Fruit fly (Drosophila melanogaster) whole organism, embryonic: ENCODE results near the gene Calr.

ENCODE experiments used
- Aef1 ChIP-seq: fragments of 200-800 bp; sonication (Bioruptor generic); IDR thresholded peaks from 3 replicates; pipeline ENCODE4 v1.3.6; 2022; ENCODE audit warnings: missing biosample characterization, missing genetic modification characterization
- Atf-2 ChIP-seq: fragments of 200-800 bp; sonication (Bioruptor generic); optimal IDR thresholded peaks from 2 replicates; lab custom pipeline; 2016; ENCODE audit warnings: missing biosample characterization, missing genetic modification characterization
- BEAF-32 ChIP-seq: fragments of 200-800 bp; sonication (Bioruptor generic); optimal IDR thresholded peaks from 3 replicates; lab custom pipeline; 2017; ENCODE audit warnings: missing biosample characterization, missing genetic modification characterization, mild to moderate bottlenecking, moderate library complexity, missing genetic modification reagents
- CG10267 ChIP-seq: fragments of 200-800 bp; sonication (Bioruptor generic); optimal IDR thresholded peaks from 2 replicates; lab custom pipeline; 2018; ENCODE audit warnings: missing biosample characterization, mild to moderate bottlenecking, missing genetic modification characterization, moderate library complexity
- CG11085 ChIP-seq: fragments of 200-800 bp; sonication (Bioruptor generic); IDR thresholded peaks from 2 replicates; pipeline ENCODE4 v1.3.6; 2022; ENCODE audit warnings: missing biosample characterization, missing genetic modification characterization
- CG13287 ChIP-seq: fragments of 200-800 bp; sonication (Bioruptor generic); IDR thresholded peaks from 2 replicates; pipeline ENCODE4 v1.3.6; 2022; ENCODE audit warnings: missing biosample characterization, missing genetic modification characterization; ENCODE audit not compliant: partially characterized antibody
- CG15073 ChIP-seq: fragments of 200-800 bp; sonication (Bioruptor generic); optimal IDR thresholded peaks from 2 replicates; lab custom pipeline; 2016; ENCODE audit warnings: missing biosample characterization, missing genetic modification characterization
- CG17328 ChIP-seq: fragments of 200-800 bp; sonication (Bioruptor generic); IDR thresholded peaks from 2 replicates; pipeline ENCODE4 v1.3.6; 2022; ENCODE audit warnings: missing biosample characterization, missing genetic modification characterization
- CG3065 ChIP-seq: fragments of 200-800 bp; sonication (Bioruptor generic); optimal IDR thresholded peaks from 2 replicates; lab custom pipeline; 2016; ENCODE audit warnings: missing biosample characterization, missing genetic modification characterization
- CG34422 ChIP-seq: fragments of 200-800 bp; sonication (Bioruptor generic); IDR thresholded peaks from 3 replicates; pipeline ENCODE4 v1.3.6; 2022; ENCODE audit warnings: missing biosample characterization, missing genetic modification characterization
- CG43689 ChIP-seq: fragments of 200-800 bp; sonication (Bioruptor generic); IDR thresholded peaks from 2 replicates; pipeline ENCODE4 v1.3.6; 2022; ENCODE audit warnings: missing biosample characterization, missing genetic modification characterization
- CG7372 ChIP-seq: fragments of 200-800 bp; sonication (Bioruptor generic); IDR thresholded peaks from 2 replicates; pipeline ENCODE4 v1.3.6; 2022; ENCODE audit warnings: missing biosample characterization, missing genetic modification characterization
- CG7928 ChIP-seq: fragments of 200-800 bp; sonication (Bioruptor generic); optimal IDR thresholded peaks from 2 replicates; lab custom pipeline; 2017; ENCODE audit warnings: missing biosample characterization, mild to moderate bottlenecking, missing genetic modification characterization
- CG8388 ChIP-seq: fragments of 200-800 bp; sonication (Bioruptor generic); optimal IDR thresholded peaks from 2 replicates; lab custom pipeline; 2019; ENCODE audit warnings: missing biosample characterization, mild to moderate bottlenecking, missing genetic modification characterization, moderate library complexity
- CG9876 ChIP-seq: fragments of 200-800 bp; sonication (Bioruptor generic); optimal IDR thresholded peaks from 2 replicates; lab custom pipeline; 2016; ENCODE audit warnings: missing biosample characterization, missing genetic modification characterization
- CHES-1-like ChIP-seq: fragments of 200-800 bp; sonication (Bioruptor generic); optimal IDR thresholded peaks from 2 replicates; lab custom pipeline; 2016; ENCODE audit warnings: missing biosample characterization, missing genetic modification characterization
- Drgx ChIP-seq: fragments of 200-800 bp; sonication (Bioruptor generic); IDR thresholded peaks from 2 replicates; pipeline ENCODE4 v1.3.6; 2022; ENCODE audit warnings: missing biosample characterization, missing genetic modification characterization
- E2f1 ChIP-seq: fragments of 200-800 bp; sonication (Bioruptor generic); IDR thresholded peaks from 2 replicates; pipeline ENCODE4 v1.3.6; 2022; ENCODE audit warnings: missing biosample characterization, missing genetic modification characterization
- Hand ChIP-seq: fragments of 200-800 bp; sonication (Bioruptor generic); optimal IDR thresholded peaks from 2 replicates; lab custom pipeline; 2017; ENCODE audit warnings: mild to moderate bottlenecking, missing biosample characterization, missing genetic modification reagents, missing genetic modification characterization
- HmgD ChIP-seq: fragments of 200-800 bp; sonication (Bioruptor generic); optimal IDR thresholded peaks from 3 replicates; lab custom pipeline; 2016; ENCODE audit warnings: missing biosample characterization, missing genetic modification characterization
- HmgZ ChIP-seq: fragments of 200-800 bp; sonication (Bioruptor generic); optimal IDR thresholded peaks from 2 replicates; lab custom pipeline; 2018; ENCODE audit warnings: missing biosample characterization, mild to moderate bottlenecking, missing genetic modification characterization
- NfI ChIP-seq: fragments of 200-800 bp; sonication (Bioruptor generic); optimal IDR thresholded peaks from 3 replicates; lab custom pipeline; 2018; ENCODE audit warnings: missing biosample characterization, mild to moderate bottlenecking, missing genetic modification characterization, moderate library complexity
- PHDP ChIP-seq: fragments of 200-800 bp; sonication (Bioruptor generic); optimal IDR thresholded peaks from 3 replicates; lab custom pipeline; 2018; ENCODE audit warnings: missing biosample characterization, mild to moderate bottlenecking, missing genetic modification characterization, moderate library complexity
- Ravus ChIP-seq: fragments of 200-800 bp; sonication (Bioruptor generic); IDR thresholded peaks from 2 replicates; pipeline ENCODE4 v1.3.6; 2022; ENCODE audit warnings: missing biosample characterization, missing genetic modification characterization
- Side ChIP-seq: fragments of 200-800 bp; sonication (Bioruptor generic); optimal IDR thresholded peaks from 2 replicates; lab custom pipeline; 2016; ENCODE audit warnings: missing biosample characterization, missing genetic modification characterization
- Sry-δ ChIP-seq: fragments of 200-800 bp; sonication (Bioruptor generic); optimal IDR thresholded peaks from 2 replicates; lab custom pipeline; 2016; ENCODE audit warnings: missing biosample characterization, missing genetic modification characterization
- Taf1 ChIP-seq: fragments of 200-800 bp; sonication (Bioruptor generic); IDR thresholded peaks from 2 replicates; pipeline ENCODE4 v1.3.6; 2022; ENCODE audit warnings: missing biosample characterization, missing genetic modification characterization
- Trl ChIP-seq, 3 experiments: fragments of >200 bp in 2 of 3; fragments of 200-800 bp in 1 of 3; sonication (Bioruptor generic) in 1 of 3; optimal IDR thresholded peaks; 2 replicates in 1 of 3; 3 replicates in 2 of 3; lab custom pipeline; 2016 to 2017; ENCODE audit warnings: missing biosample characterization in 1 of 3, missing genetic modification characterization in 1 of 3
- YL-1 ChIP-seq: fragments of 200-800 bp; sonication (Bioruptor generic); optimal IDR thresholded peaks from 3 replicates; lab custom pipeline; 2017; ENCODE audit warnings: missing biosample characterization, mild to moderate bottlenecking, missing genetic modification characterization
- bbx ChIP-seq: fragments of 200-800 bp; sonication (Bioruptor generic); IDR thresholded peaks from 2 replicates; pipeline ENCODE4 v1.3.6; 2022; ENCODE audit warnings: missing biosample characterization, missing genetic modification characterization; ENCODE audit not compliant: partially characterized antibody
- br ChIP-seq: fragments of >200 bp; optimal IDR thresholded peaks from 2 replicates; lab custom pipeline; 2017
- croc ChIP-seq: fragments of 200-800 bp; sonication (Bioruptor generic); conservative IDR thresholded peaks from 3 replicates; pipeline ENCODE4 v1.3.6; 2022; ENCODE audit warnings: missing biosample characterization, missing genetic modification characterization
- emc ChIP-seq: fragments of 200-800 bp; sonication (Bioruptor generic); optimal IDR thresholded peaks from 2 replicates; lab custom pipeline; 2016; ENCODE audit warnings: missing biosample characterization, missing genetic modification characterization
- fu2 ChIP-seq: fragments of 200-800 bp; sonication (Bioruptor generic); optimal IDR thresholded peaks from 2 replicates; lab custom pipeline; 2016; ENCODE audit warnings: missing biosample characterization, missing genetic modification characterization
- gcm ChIP-seq: fragments of 200-800 bp; sonication (Bioruptor generic); optimal IDR thresholded peaks from 2 replicates; lab custom pipeline; 2019; ENCODE audit warnings: missing biosample characterization, mild to moderate bottlenecking, missing genetic modification characterization, moderate library complexity
- grau ChIP-seq: fragments of 200-800 bp; optimal IDR thresholded peaks from 3 replicates; lab custom pipeline; 2019; ENCODE audit warnings: missing biosample characterization, mild to moderate bottlenecking, missing genetic modification characterization, moderate library complexity
- gro ChIP-seq: fragments of 200-800 bp; sonication (Bioruptor generic); optimal IDR thresholded peaks from 2 replicates; lab custom pipeline; 2016; ENCODE audit warnings: missing biosample characterization, missing genetic modification characterization
- insv ChIP-seq, 2 experiments: fragments of 200-800 bp; sonication (Bioruptor generic); optimal IDR thresholded peaks; 3 replicates each; lab custom pipeline; 2016 to 2018; ENCODE audit warnings: missing biosample characterization in 2 of 2, missing genetic modification characterization in 2 of 2
- kni ChIP-seq: fragments of 200-800 bp; sonication (Bioruptor generic); optimal IDR thresholded peaks from 3 replicates; lab custom pipeline; 2017; ENCODE audit warnings: mild to moderate bottlenecking, missing biosample characterization, missing genetic modification reagents, missing genetic modification characterization
- knrl ChIP-seq: fragments of 200-800 bp; sonication (Bioruptor generic); IDR thresholded peaks from 3 replicates; pipeline ENCODE4 v1.3.6; 2022; ENCODE audit warnings: missing biosample characterization, missing genetic modification characterization; ENCODE audit not compliant: partially characterized antibody
- lmd ChIP-seq: fragments of 200-800 bp; sonication (Bioruptor generic); IDR thresholded peaks from 2 replicates; pipeline ENCODE4 v1.3.6; 2022; ENCODE audit warnings: missing biosample characterization, missing genetic modification characterization
- lola ChIP-seq, 3 experiments: fragments of >200 bp in 2 of 3; fragments of 200-800 bp in 1 of 3; sonication (Bioruptor generic) in 1 of 3; optimal IDR thresholded peaks; 2 replicates each; lab custom pipeline; 2017 to 2019; ENCODE audit warnings: missing biosample characterization in 3 of 3, missing genetic modification characterization in 3 of 3, mild to moderate bottlenecking in 1 of 3, moderate library complexity in 1 of 3
- nom ChIP-seq: fragments of 200-800 bp; sonication (Bioruptor generic); optimal IDR thresholded peaks from 2 replicates; lab custom pipeline; 2017; ENCODE audit warnings: missing biosample characterization, missing genetic modification characterization, mild to moderate bottlenecking, moderate library complexity, missing genetic modification reagents
- oc ChIP-seq: fragments of 200-800 bp; sonication (Bioruptor generic); optimal IDR thresholded peaks from 2 replicates; lab custom pipeline; 2018; ENCODE audit warnings: missing biosample characterization, mild to moderate bottlenecking, missing genetic modification characterization, moderate library complexity
- pan ChIP-seq, 4 experiments: fragments of >200 bp in 3 of 4; fragments of 200-800 bp in 1 of 4; sonication (Bioruptor generic) in 1 of 4; optimal IDR thresholded peaks in 3 of 4; IDR thresholded peaks in 1 of 4; 2 replicates each; pipeline versions ENCODE4 v1.3.6 to Lab custom; 2017 to 2022; ENCODE audit warnings: missing biosample characterization in 2 of 4, missing genetic modification characterization in 2 of 4, mixed read lengths in 1 of 4
- psq ChIP-seq: fragments of 200-800 bp; sonication (Bioruptor generic); optimal IDR thresholded peaks from 2 replicates; lab custom pipeline; 2017; ENCODE audit warnings: missing biosample characterization, missing genetic modification characterization
- slp2 ChIP-seq: fragments of 200-800 bp; sonication (Bioruptor generic); optimal IDR thresholded peaks from 2 replicates; lab custom pipeline; 2016; ENCODE audit warnings: missing biosample characterization, missing genetic modification characterization
- tna ChIP-seq: fragments of 200-800 bp; sonication (Bioruptor generic); IDR thresholded peaks from 2 replicates; pipeline ENCODE4 v1.3.6; 2022; ENCODE audit warnings: missing biosample characterization, missing genetic modification characterization; ENCODE audit not compliant: partially characterized antibody
- vfl ChIP-seq: fragments of 200-800 bp; sonication (Bioruptor generic); optimal IDR thresholded peaks from 2 replicates; lab custom pipeline; 2016; ENCODE audit warnings: missing biosample characterization, missing genetic modification characterization

The Calr gene

dm6 chr3R:9626880-9627401 lies 3.7 kb downstream of the Calr start, which contains the start of the genes CG9427 and CG8319 (continued):
- TF ChIP-seq HmgD (peak; percentile 7), slp2 (GFP tag; lab: Kevin White, UChicago) (peak; percentile 24), lmd (GFP tag; lab: Robert Waterston, UW) (peak; percentile 40; the same call in 1 of the 2 replicates), CG17328 (peak; percentile 26; the same call in 1 of the 2 replicates), vfl (GFP tag; lab: Kevin White, UChicago) (peak; percentile 42), PHDP (peak; percentile 77), CG7928 (no peak), CG13287 (peak; percentile 96), bbx (GFP tag; lab: Robert Waterston, UW) (peak; percentile 74), CG9876 (GFP tag; lab: Kevin White, UChicago) (no peak), HmgZ (tag; lab: Kevin White, UChicago) (peak; percentile 69), Taf1 (GFP tag; lab: Robert Waterston, UW) (no peak), nom (GFP tag; lab: Kevin White, UChicago) (no peak), CG8388 (GFP tag; lab: Kevin White, UChicago) (peak; percentile 50), BEAF-32 (GFP tag; lab: Kevin White, UChicago) (peak; percentile 91), CG34422 (no peak; the same call in 2 of the 3 replicates), CG43689 (GFP tag; lab: Robert Waterston, UW) (no peak), Side (GFP tag; lab: Kevin White, UChicago) (peak; percentile 24), lola (GFP tag; optimal IDR thresholded peaks at IDR 0.05; lab: Kevin White, UChicago) (peak in 1 of 3 experiments; percentile 49), gro (GFP tag; lab: Kevin White, UChicago) (peak; percentile 66), CG7372 (GFP tag; lab: Robert Waterston, UW) (peak; percentile 35; the same call in 1 of the 2 replicates), insv (GFP tag; optimal IDR thresholded peaks at IDR 0.05; lab: Kevin White, UChicago) (no peak), Ravus (GFP tag; lab: Robert Waterston, UW) (no peak), fu2 (GFP tag; lab: Kevin White, UChicago) (peak; percentile 64), oc (peak; percentile 78), pan (optimal IDR thresholded peaks at IDR 0.05; lab: Kevin White, UChicago) (no peak), pan (GFP tag; optimal IDR thresholded peaks at IDR 0.05 in 1 of 2, IDR thresholded peaks at IDR 0.05 in 1 of 2) (peak in 1 of 2 experiments; percentile 9), Aef1 (GFP tag; lab: Robert Waterston, UW) (peak; percentile 33; the same call in 1 of the 3 replicates), grau (tag; lab: Kevin White, UChicago) (peak; percentile 70), emc (GFP tag; lab: Kevin White, UChicago) (no peak), YL-1 (GFP tag; lab: Kevin White, UChicago) (peak; percentile 51), CHES-1-like (GFP tag; lab: Kevin White, UChicago) (peak; percentile 63), CG15073 (GFP tag; lab: Kevin White, UChicago) (no peak), E2f1 (0 out of 2 replicates have a peak, but pooled peaks have one; percentile 34), CG10267 (tag; lab: Kevin White, UChicago) (peak; percentile 71), Drgx (GFP tag; lab: Robert Waterston, UW) (no peak), tna (GFP tag; lab: Robert Waterston, UW) (peak; percentile 65; the same call in 1 of the 2 replicates), knrl (GFP tag; lab: Robert Waterston, UW) (peak; percentile 87), gcm (GFP tag; lab: Kevin White, UChicago) (peak; percentile 62), Sry-δ (GFP tag; lab: Kevin White, UChicago) (peak; percentile 90), CG3065 (GFP tag; lab: Kevin White, UChicago) (peak; percentile 41), Trl (optimal IDR thresholded peaks at IDR 0.05; lab: Kevin White, UChicago) (no peak), Trl (GFP tag; optimal IDR thresholded peaks at IDR 0.05; lab: Kevin White, UChicago) (peak; percentile 17), kni (GFP tag; lab: Kevin White, UChicago) (peak; percentile 26), Atf-2 (GFP tag; lab: Kevin White, UChicago) (peak; percentile 54), psq (GFP tag; lab: Kevin White, UChicago) (no peak), Hand (GFP tag; lab: Kevin White, UChicago) (no peak), NfI (GFP tag; lab: Kevin White, UChicago) (peak; percentile 47), br (lab: Kevin White, UChicago) (no peak), CG11085 (GFP tag; lab: Robert Waterston, UW) (peak; percentile 41; the same call in 1 of the 2 replicates), croc (no peak)
